Worm (Caenorhabditis elegans): ENCODE results near the gene T26A5.6.

T26A5.6 gene

ce11 chrIII:6464113-6464571 lies 13.6 kb upstream of the T26A5.6 start:
- TF ChIP-seq unc-62 (GFP tag; optimal IDR thresholded peaks at IDR 0.05), result no peak

ce11 chrIII:6463679-6464078 lies 13.2 kb upstream of the T26A5.6 start, which contains the start of gene dlc-1:
dlc-1 (minus strand) TSS chrIII:6463779.
- no peak for TF ChIP-seq unc-62 (GFP tag; optimal IDR thresholded peaks at IDR 0.05)

- TF ChIP-seq unc-62 (GFP tag; optimal IDR thresholded peaks at IDR 0.05), result no peak
Observed at ce11 chrIII:6462610-6463009, 12.1 kb upstream of the T26A5.6 start, which contains the start of gene T26A5.8. T26A5.8 (minus strand) TSS chrIII:6462856.

- no peak for TF ChIP-seq unc-62 (GFP tag; optimal IDR thresholded peaks at IDR 0.05)
Observed at ce11 chrIII:6459820-6460219, 9.3 kb upstream of the T26A5.6 start, which contains the start of gene algn-1. algn-1 (plus strand) TSS chrIII:6460120.

- TF ChIP-seq unc-62 (GFP tag; optimal IDR thresholded peaks at IDR 0.05), result no peak
Observed at ce11 chrIII:6454183-6454582, 3.7 kb upstream of the T26A5.6 start, which contains the start of gene jhdm-1. jhdm-1 (plus strand) TSS chrIII:6454483.

- TF ChIP-seq unc-62 (GFP tag; optimal IDR thresholded peaks at IDR 0.05), result no peak
Observed at ce11 chrIII:6453665-6454064, 3.2 kb upstream of the T26A5.6 start.

ce11 chrIII:6452683-6453082 lies 2.2 kb upstream of the T26A5.6 start:
- TF ChIP-seq unc-62 (GFP tag; optimal IDR thresholded peaks at IDR 0.05), result no peak

ce11 chrIII:6452278-6452677 lies 1.8 kb upstream of the T26A5.6 start, which contains the start of gene set-1:
set-1 (minus strand) TSS chrIII:6452378.
- TF ChIP-seq unc-62 (GFP tag; optimal IDR thresholded peaks at IDR 0.05), result no peak

ce11 chrIII:6449854-6450253 lies 642 bp downstream of the T26A5.6 start:
- TF ChIP-seq unc-62 (GFP tag; optimal IDR thresholded peaks at IDR 0.05), result no peak

- TF ChIP-seq unc-62 (GFP tag; optimal IDR thresholded peaks at IDR 0.05), result no peak
Observed at ce11 chrIII:6447521-6447920, 3.0 kb downstream of the T26A5.6 start.

- no peak for TF ChIP-seq unc-62 (GFP tag; optimal IDR thresholded peaks at IDR 0.05)
Observed at ce11 chrIII:6446807-6447206, 3.7 kb downstream of the T26A5.6 start, which contains the start of gene let-721. let-721 (minus strand) TSS chrIII:6446907.

ce11 chrIII:6444335-6444734 lies 6.2 kb downstream of the T26A5.6 start, which contains the start of gene C05D11.13:
C05D11.13 (minus strand) TSS chrIII:6444586.
- no peak for TF ChIP-seq unc-62 (GFP tag; optimal IDR thresholded peaks at IDR 0.05)

ce11 chrIII:6442305-6443125 lies 8.0 kb downstream of the T26A5.6 start, which contains the start of gene mel-32:
mel-32 (minus strand) TSS chrIII:6443000.
- no peak for TF ChIP-seq unc-62 (GFP tag; optimal IDR thresholded peaks at IDR 0.05)

- TF ChIP-seq unc-62 (GFP tag; optimal IDR thresholded peaks at IDR 0.05), result no peak
Observed at ce11 chrIII:6439854-6440253, 10.6 kb downstream of the T26A5.6 start.

- TF ChIP-seq unc-62 (GFP tag; optimal IDR thresholded peaks at IDR 0.05), result no peak
Observed at ce11 chrIII:6436308-6436707, 14.2 kb downstream of the T26A5.6 start, which contains the start of gene C05D11.1. C05D11.1 (plus strand) TSS chrIII:6436608.

- no peak for TF ChIP-seq unc-62 (GFP tag; optimal IDR thresholded peaks at IDR 0.05)
Observed at ce11 chrIII:6432939-6433338, 17.6 kb downstream of the T26A5.6 start, which contains the start of gene vps-16. vps-16 (plus strand) TSS chrIII:6433239.

ce11 chrIII:6431766-6432228 lies 18.7 kb downstream of the T26A5.6 start, which contains the start of the genes mrps-17 and txdc-9:
mrps-17 (minus strand) TSS chrIII:6431798.
txdc-9 (plus strand) TSS chrIII:6432178.
- TF ChIP-seq unc-62 (GFP tag; optimal IDR thresholded peaks at IDR 0.05), result no peak
